Worm (Caenorhabditis elegans): ENCODE results near the gene cit-1.1.

- TF ChIP-seq nfya-1 (tag; optimal IDR thresholded peaks at IDR 0.05; ENCODE audit: insufficient read depth) (no peak), ztf-11 (tag; optimal IDR thresholded peaks at IDR 0.05) (no peak), ama-1 (optimal IDR thresholded peaks at IDR 0.05) (no peak), ceh-82 (tag; optimal IDR thresholded peaks at IDR 0.05) (no peak)
Observed at ce11 chrIII:8022077-8022476, 12.5 kb upstream of the cit-1.1 start, which contains the start of gene F44B9.2.

Measured in whole organism, L3 larva.